Fruit fly (Drosophila melanogaster) whole organism, embryonic: Measurements from ENCODE around the gene CG45065.

Experiments used
- Adf1 ChIP-seq: fragments of 200-800 bp; sonication (Bioruptor generic); IDR thresholded peaks from 2 replicates; pipeline ENCODE4 v1.3.6; 2022; ENCODE audit warnings: missing biosample characterization, missing genetic modification characterization
- Awh ChIP-seq: fragments of 200-800 bp; sonication (Bioruptor generic); IDR thresholded peaks from 2 replicates; pipeline ENCODE4, ENCODE4 v1.3.6; 2022; ENCODE audit warnings: missing biosample characterization, missing genetic modification characterization
- CG10147 ChIP-seq: fragments of 200-800 bp; sonication (Bioruptor generic); optimal IDR thresholded peaks from 2 replicates; lab custom pipeline; 2019; ENCODE audit warnings: missing biosample characterization, mild to moderate bottlenecking, missing genetic modification characterization, moderate library complexity
- CG10321 ChIP-seq: fragments of 200-800 bp; sonication (Bioruptor generic); IDR thresholded peaks from 2 replicates; pipeline ENCODE4 v1.3.6; 2022; ENCODE audit warnings: missing biosample characterization, missing genetic modification characterization
- CG10543 ChIP-seq: fragments of 200-800 bp; sonication (Bioruptor generic); optimal IDR thresholded peaks from 3 replicates; lab custom pipeline; 2017; ENCODE audit warnings: missing biosample characterization, mild to moderate bottlenecking, missing genetic modification characterization, moderate library complexity
- CG10565 ChIP-seq: fragments of 200-800 bp; sonication (Bioruptor generic); optimal IDR thresholded peaks from 3 replicates; lab custom pipeline; 2016; ENCODE audit warnings: missing biosample characterization, mild to moderate bottlenecking, missing genetic modification characterization
- CG10654 ChIP-seq: fragments of 200-800 bp; sonication (Bioruptor generic); optimal IDR thresholded peaks from 2 replicates; lab custom pipeline; 2016; ENCODE audit warnings: missing biosample characterization, missing genetic modification characterization
- CG12219 ChIP-seq: fragments of 200-800 bp; sonication (Bioruptor generic); optimal IDR thresholded peaks from 3 replicates; lab custom pipeline; 2018; ENCODE audit warnings: missing biosample characterization, mild to moderate bottlenecking, missing genetic modification characterization
- CG14441 ChIP-seq: fragments of 200-800 bp; sonication (Bioruptor generic); IDR thresholded peaks from 2 replicates; pipeline ENCODE4 v1.3.6; 2022; ENCODE audit warnings: missing biosample characterization, missing genetic modification characterization
- CG15011 ChIP-seq: fragments of 200-800 bp; sonication (Bioruptor generic); optimal IDR thresholded peaks from 3 replicates; lab custom pipeline; 2018; ENCODE audit warnings: missing biosample characterization, mild to moderate bottlenecking, missing genetic modification characterization
- CG15601 ChIP-seq: fragments of 200-800 bp; sonication (Bioruptor generic); optimal IDR thresholded peaks from 3 replicates; lab custom pipeline; 2019; ENCODE audit warnings: missing biosample characterization, mild to moderate bottlenecking, missing genetic modification characterization, moderate library complexity
- CG1792 ChIP-seq: fragments of 200-800 bp; sonication (Bioruptor generic); optimal IDR thresholded peaks from 2 replicates; lab custom pipeline; 2016; ENCODE audit warnings: missing biosample characterization, missing genetic modification characterization
- CG3847 ChIP-seq: fragments of 200-800 bp; sonication (Bioruptor generic); IDR thresholded peaks from 2 replicates; pipeline ENCODE4 v1.3.6; 2022; ENCODE audit warnings: missing biosample characterization, missing genetic modification characterization
- CG3995 ChIP-seq: fragments of 200-800 bp; sonication (Bioruptor generic); optimal IDR thresholded peaks from 3 replicates; lab custom pipeline; 2016; ENCODE audit warnings: missing biosample characterization, missing genetic modification characterization
- CG4617 ChIP-seq: fragments of 200-800 bp; sonication (Bioruptor generic); optimal IDR thresholded peaks from 3 replicates; lab custom pipeline; 2016; ENCODE audit warnings: missing biosample characterization, missing genetic modification characterization, borderline replicate concordance
- CG4730 ChIP-seq: fragments of 200-800 bp; sonication (Bioruptor generic); IDR thresholded peaks from 2 replicates; pipeline ENCODE4 v1.3.6; 2022; ENCODE audit warnings: missing biosample characterization, missing genetic modification characterization
- CG6654 ChIP-seq: fragments of 200-800 bp; sonication (Bioruptor generic); optimal IDR thresholded peaks from 2 replicates; lab custom pipeline; 2017; ENCODE audit warnings: missing biosample characterization, mild to moderate bottlenecking, missing genetic modification characterization
- CG6854 ChIP-seq: fragments of 200-800 bp; sonication (Bioruptor generic); optimal IDR thresholded peaks from 3 replicates; lab custom pipeline; 2017; ENCODE audit warnings: missing biosample characterization, mild to moderate bottlenecking, missing genetic modification characterization
- CG8944 ChIP-seq: fragments of 200-800 bp; sonication (Bioruptor generic); optimal IDR thresholded peaks from 3 replicates; lab custom pipeline; 2016; ENCODE audit warnings: missing biosample characterization, missing genetic modification characterization
- CG9215 ChIP-seq: fragments of 200-800 bp; sonication (Bioruptor generic); IDR thresholded peaks from 2 replicates; pipeline ENCODE4 v1.3.6; 2022; ENCODE audit warnings: missing biosample characterization, missing genetic modification characterization
- CG9932 ChIP-seq: fragments of 200-800 bp; sonication (Bioruptor generic); IDR thresholded peaks from 2 replicates; pipeline ENCODE4 v1.3.6; 2022; ENCODE audit warnings: missing biosample characterization, missing genetic modification characterization
- Chrac-16 ChIP-seq: fragments of 200-800 bp; sonication (Bioruptor generic); optimal IDR thresholded peaks from 3 replicates; lab custom pipeline; 2016; ENCODE audit warnings: missing biosample characterization, missing genetic modification characterization
- Dll ChIP-seq: fragments of 200-800 bp; sonication (Bioruptor generic); IDR thresholded peaks from 4 replicates; pipeline ENCODE4 v1.3.6; 2022; ENCODE audit warnings: missing biosample characterization, missing genetic modification characterization; ENCODE audit not compliant: partially characterized antibody
- Doc3 ChIP-seq: fragments of 200-800 bp; sonication (Bioruptor generic); IDR thresholded peaks from 3 replicates; pipeline ENCODE4 v1.3.6; 2022; ENCODE audit warnings: missing biosample characterization, missing genetic modification characterization; ENCODE audit not compliant: partially characterized antibody
- E2f1 ChIP-seq: fragments of 200-800 bp; sonication (Bioruptor generic); IDR thresholded peaks from 2 replicates; pipeline ENCODE4 v1.3.6; 2022; ENCODE audit warnings: missing biosample characterization, missing genetic modification characterization
- Ets65A ChIP-seq: fragments of 200-800 bp; sonication (Bioruptor generic); peaks from one replicate; lab custom pipeline; 2016; ENCODE audit warnings: missing biosample characterization, missing genetic modification characterization
- Hr3 ChIP-seq: fragments of 200-800 bp; sonication (Bioruptor generic); optimal IDR thresholded peaks from 3 replicates; lab custom pipeline; 2016; ENCODE audit warnings: missing biosample characterization, missing genetic modification characterization
- Kr ChIP-seq: fragments of 200-800 bp; sonication (Bioruptor generic); optimal IDR thresholded peaks from 2 replicates; lab custom pipeline; 2017; ENCODE audit warnings: missing biosample characterization, mild to moderate bottlenecking, missing genetic modification characterization
- Lpt ChIP-seq: fragments of >200 bp; optimal IDR thresholded peaks from 2 replicates; lab custom pipeline; 2018; ENCODE audit warnings: missing biosample characterization, missing genetic modification characterization
- Med ChIP-seq: fragments of 200-800 bp; sonication (Bioruptor generic); peaks from one replicate; lab custom pipeline; 2016; ENCODE audit warnings: missing biosample characterization, missing genetic modification characterization, mild to moderate bottlenecking, inconsistent platforms, moderate library complexity
- NK7.1 ChIP-seq: fragments of 200-800 bp; sonication (Bioruptor generic); optimal IDR thresholded peaks from 3 replicates; lab custom pipeline; 2016; ENCODE audit warnings: missing biosample characterization, missing genetic modification characterization
- Oaz ChIP-seq: fragments of 200-800 bp; sonication (Bioruptor generic); IDR thresholded peaks from 2 replicates; pipeline ENCODE4 v1.3.6; 2022; ENCODE audit warnings: missing biosample characterization, missing genetic modification characterization
- PHDP ChIP-seq: fragments of 200-800 bp; sonication (Bioruptor generic); optimal IDR thresholded peaks from 3 replicates; lab custom pipeline; 2018; ENCODE audit warnings: missing biosample characterization, mild to moderate bottlenecking, missing genetic modification characterization, moderate library complexity
- Side ChIP-seq: fragments of 200-800 bp; sonication (Bioruptor generic); optimal IDR thresholded peaks from 2 replicates; lab custom pipeline; 2016; ENCODE audit warnings: missing biosample characterization, missing genetic modification characterization
- Spps ChIP-seq: fragments of 200-800 bp; sonication (Bioruptor generic); optimal IDR thresholded peaks from 2 replicates; lab custom pipeline; 2018; ENCODE audit warnings: missing biosample characterization, mild to moderate bottlenecking, missing genetic modification characterization
- Sry-δ ChIP-seq: fragments of 200-800 bp; sonication (Bioruptor generic); optimal IDR thresholded peaks from 2 replicates; lab custom pipeline; 2016; ENCODE audit warnings: missing biosample characterization, missing genetic modification characterization
- Taf1 ChIP-seq: fragments of 200-800 bp; sonication (Bioruptor generic); IDR thresholded peaks from 2 replicates; pipeline ENCODE4 v1.3.6; 2022; ENCODE audit warnings: missing biosample characterization, missing genetic modification characterization
- Usf ChIP-seq: fragments of 200-800 bp; sonication (Bioruptor generic); optimal IDR thresholded peaks from 2 replicates; lab custom pipeline; 2017; ENCODE audit warnings: missing genotype, missing biosample characterization, missing genetic modification characterization
- YL-1 ChIP-seq: fragments of 200-800 bp; sonication (Bioruptor generic); optimal IDR thresholded peaks from 3 replicates; lab custom pipeline; 2017; ENCODE audit warnings: missing biosample characterization, mild to moderate bottlenecking, missing genetic modification characterization
- caup ChIP-seq: fragments of 200-800 bp; sonication (Bioruptor generic); optimal IDR thresholded peaks from 3 replicates; lab custom pipeline; 2017; ENCODE audit warnings: missing biosample characterization, mild to moderate bottlenecking, missing genetic modification characterization, moderate library complexity; ENCODE audit not compliant: severe bottlenecking
- chinmo ChIP-seq: fragments of 200-800 bp; sonication (Bioruptor generic); IDR thresholded peaks from 4 replicates; pipeline ENCODE4 v1.3.6; 2022; ENCODE audit warnings: missing biosample characterization, missing genetic modification characterization; ENCODE audit not compliant: partially characterized antibody
- corto ChIP-seq: fragments of 200-800 bp; sonication (Bioruptor generic); optimal IDR thresholded peaks from 2 replicates; lab custom pipeline; 2016; ENCODE audit warnings: missing biosample characterization, mild to moderate bottlenecking, missing genetic modification characterization, moderate library complexity
- crc ChIP-seq: fragments of 200-800 bp; sonication (Bioruptor generic); optimal IDR thresholded peaks from 2 replicates; lab custom pipeline; 2016; ENCODE audit warnings: missing biosample characterization, missing genetic modification characterization
- croc ChIP-seq: fragments of 200-800 bp; sonication (Bioruptor generic); conservative IDR thresholded peaks from 3 replicates; pipeline ENCODE4 v1.3.6; 2022; ENCODE audit warnings: missing biosample characterization, missing genetic modification characterization
- insv ChIP-seq, 2 experiments: fragments of 200-800 bp; sonication (Bioruptor generic); optimal IDR thresholded peaks; 3 replicates each; lab custom pipeline; 2016 to 2018; ENCODE audit warnings: missing biosample characterization in 2 of 2, missing genetic modification characterization in 2 of 2
- maf-S ChIP-seq: fragments of 200-800 bp; sonication (Bioruptor generic); optimal IDR thresholded peaks from 2 replicates; lab custom pipeline; 2016; ENCODE audit warnings: missing biosample characterization, missing genetic modification characterization
- mirr ChIP-seq: fragments of 200-800 bp; sonication (Bioruptor generic); optimal IDR thresholded peaks from 3 replicates; lab custom pipeline; 2018; ENCODE audit warnings: missing biosample characterization, mild to moderate bottlenecking, missing genetic modification characterization
- nmo ChIP-seq: fragments of 200-800 bp; sonication (Bioruptor generic); optimal IDR thresholded peaks from 2 replicates; lab custom pipeline; 2018; ENCODE audit warnings: missing biosample characterization, mild to moderate bottlenecking, missing genetic modification characterization, moderate library complexity
- pita ChIP-seq: fragments of 200-800 bp; sonication (Bioruptor generic); optimal IDR thresholded peaks from 2 replicates; lab custom pipeline; 2017; ENCODE audit warnings: missing biosample characterization, mild to moderate bottlenecking, missing genetic modification characterization
- sob ChIP-seq: fragments of 200-800 bp; sonication (Bioruptor generic); IDR thresholded peaks from 2 replicates; pipeline ENCODE4 v1.3.6; 2022; ENCODE audit warnings: missing biosample characterization, missing genetic modification characterization
- sug ChIP-seq: fragments of 200-800 bp; optimal IDR thresholded peaks from 2 replicates; lab custom pipeline; 2019; ENCODE audit warnings: missing biosample characterization, mild to moderate bottlenecking, missing genetic modification characterization, moderate library complexity
- z ChIP-seq: fragments of 200-800 bp; sonication (Bioruptor generic); IDR thresholded peaks from 3 replicates; pipeline ENCODE4 v1.3.6; 2022; ENCODE audit warnings: missing biosample characterization, missing genetic modification characterization

Gene CG45065

DNA sequence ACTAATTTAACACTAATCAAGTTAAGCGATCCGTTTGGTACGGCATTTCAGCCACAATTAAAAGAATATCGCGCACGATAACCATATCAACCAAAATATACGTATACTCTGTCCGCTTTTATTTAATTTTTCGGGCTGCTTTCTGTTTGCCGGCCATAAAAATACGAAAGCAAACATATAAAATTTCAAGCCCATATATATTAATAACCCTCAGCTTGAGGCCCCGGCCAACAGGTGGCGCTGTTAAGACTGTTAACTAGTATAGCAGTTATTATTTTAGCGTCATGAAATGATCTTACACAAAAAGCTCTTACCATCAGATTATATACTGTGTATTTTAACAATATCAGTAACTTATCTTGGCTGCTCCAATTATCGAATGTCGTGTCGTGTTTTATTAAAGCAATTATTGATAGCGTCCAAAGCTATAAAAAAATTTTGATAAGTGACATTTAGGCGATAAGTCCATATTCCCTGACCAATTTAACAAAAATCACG, 36.4 kb upstream of the CG45065 start, which contains the start of gene Eo (continued):
- TF ChIP-seq Adf1 (GFP tag; lab: Robert Waterston, UW) (no peak), croc (GFP tag; lab: Robert Waterston, UW) (no peak), pita (peak; percentile 23), Ets65A (GFP tag; lab: Kevin White, UChicago) (no peak), nmo (GFP tag; lab: Kevin White, UChicago) (no peak), Lpt (GFP tag; lab: Kevin White, UChicago) (no peak), CG15011 (GFP tag; lab: Kevin White, UChicago) (no peak), CG3847 (no peak), z (GFP tag; lab: Robert Waterston, UW) (no peak), CG3995 (GFP tag; lab: Kevin White, UChicago) (no peak), CG1792 (GFP tag; lab: Kevin White, UChicago) (no peak), YL-1 (GFP tag; lab: Kevin White, UChicago) (no peak), CG10147 (GFP tag; lab: Kevin White, UChicago) (no peak), Med (peak; percentile 74), CG4617 (GFP tag; lab: Kevin White, UChicago) (no peak), Side (GFP tag; lab: Kevin White, UChicago) (no peak), Chrac-16 (GFP tag; lab: Kevin White, UChicago) (no peak), chinmo (GFP tag; lab: Robert Waterston, UW) (0 out of 4 replicates have a peak, but pooled peaks have one; percentile 11), CG14441 (GFP tag; lab: Robert Waterston, UW) (peak; percentile 4; the same call in 1 of the 2 replicates), CG10565 (GFP tag; lab: Kevin White, UChicago) (no peak), CG8944 (GFP tag; lab: Kevin White, UChicago) (no peak), Taf1 (GFP tag; lab: Robert Waterston, UW) (no peak), Usf (no peak), Awh (no peak), CG6654 (GFP tag; lab: Kevin White, UChicago) (no peak), insv (GFP tag; optimal IDR thresholded peaks at IDR 0.05; lab: Kevin White, UChicago) (no peak), CG9932 (GFP tag; lab: Robert Waterston, UW) (no peak), mirr (GFP tag; lab: Kevin White, UChicago) (peak; percentile 66), Dll (no peak), PHDP (tag; lab: Kevin White, UChicago) (peak; percentile 26), CG12219 (GFP tag; lab: Kevin White, UChicago) (no peak), Oaz (GFP tag; lab: Robert Waterston, UW) (no peak), Hr3 (GFP tag; lab: Kevin White, UChicago) (no peak), CG4730 (no peak), NK7.1 (no peak), sug (tag; lab: Kevin White, UChicago) (peak; percentile 38), Doc3 (GFP tag; lab: Robert Waterston, UW) (no peak), caup (no peak), corto (GFP tag; lab: Kevin White, UChicago) (no peak), Spps (tag; lab: Kevin White, UChicago) (no peak), Kr (GFP tag; lab: Kevin White, UChicago) (no peak), maf-S (GFP tag; lab: Kevin White, UChicago) (no peak), CG9215 (no peak), CG10654 (no peak), E2f1 (GFP tag; lab: Robert Waterston, UW) (no peak), Sry-δ (no peak), CG6854 (GFP tag; lab: Kevin White, UChicago) (no peak), crc (no peak), CG10543 (GFP tag; lab: Kevin White, UChicago) (no peak), sob (no peak), CG10321 (GFP tag; lab: Robert Waterston, UW) (no peak), CG15601 (tag; lab: Kevin White, UChicago) (peak; percentile 22)
